Worm (Caenorhabditis elegans) whole organism, late embryonic: ENCODE results near the gene zyg-11.

ENCODE experiments used
- F13H6.1 ChIP-seq: sonication (generic microtip); optimal IDR thresholded peaks from 2 replicates; lab custom pipeline; 2016; ENCODE audit warnings: missing genetic modification characterization, missing compliant biosample characterization
- ahr-1 ChIP-seq: sonication (generic microtip); optimal IDR thresholded peaks from 2 replicates; lab custom pipeline; 2016; ENCODE audit warnings: missing genetic modification characterization, missing compliant biosample characterization
- dve-1 ChIP-seq: sonication (generic microtip); optimal IDR thresholded peaks from 2 replicates; lab custom pipeline; 2017; ENCODE audit warnings: antibody characterized with exemption, mild to moderate bottlenecking, missing genetic modification characterization, missing compliant biosample characterization
- elt-2 ChIP-seq: sonication (generic microtip); optimal IDR thresholded peaks from 2 replicates; lab custom pipeline; 2016; ENCODE audit warnings: missing genetic modification reagents, missing genetic modification characterization, missing compliant biosample characterization
- elt-4 ChIP-seq: sonication (generic microtip); optimal IDR thresholded peaks from 2 replicates; lab custom pipeline; 2016; ENCODE audit warnings: missing genetic modification characterization, missing compliant biosample characterization
- nhr-11 ChIP-seq: fragments of 150-350 bp; optimal IDR thresholded peaks from 2 replicates; lab custom pipeline; 2014; ENCODE audit warnings: missing biosample characterization, missing genetic modification characterization
- odd-2 ChIP-seq: sonication (generic microtip); optimal IDR thresholded peaks from 2 replicates; lab custom pipeline; 2017; ENCODE audit warnings: antibody characterized with exemption, mild to moderate bottlenecking, missing genetic modification characterization, missing compliant biosample characterization
- rnt-1 ChIP-seq: sonication (generic microtip); optimal IDR thresholded peaks from 2 replicates; lab custom pipeline; 2016; ENCODE audit warnings: missing genetic modification characterization, missing compliant biosample characterization
- unc-55 ChIP-seq: sonication (generic microtip); optimal IDR thresholded peaks from 2 replicates; lab custom pipeline; 2017; ENCODE audit warnings: missing biosample characterization, missing genetic modification reagents, missing genetic modification characterization

- no peak for TF ChIP-seq elt-2 (tag; lab: Kevin White, UChicago)
- no peak for TF ChIP-seq rnt-1 (tag; lab: Kevin White, UChicago)
- no peak for TF ChIP-seq unc-55 (GFP tag; lab: Kevin White, UChicago)
- no peak for TF ChIP-seq ahr-1 (tag; lab: Kevin White, UChicago)
- TF ChIP-seq F13H6.1: no peak
- TF ChIP-seq nhr-11 (tag; lab: Kevin White, UChicago): no peak
- TF ChIP-seq odd-2 (tag; lab: Kevin White, UChicago): no peak
- no peak for TF ChIP-seq dve-1 (tag; lab: Kevin White, UChicago)
- TF ChIP-seq elt-4 (tag; lab: Kevin White, UChicago): no peak
These were observed 719 bp upstream of the zyg-11 start for ce11 chrII:8016761-8017160.
